Worm (Caenorhabditis elegans) whole organism, L3 larva: ENCODE measurements around the gene Y105C5A.1274.

ENCODE experiments used
- ZK546.5 ChIP-seq: sonication (generic microtip); optimal IDR thresholded peaks from 2 replicates; lab custom pipeline; 2017; ENCODE audit warnings: missing biosample characterization, missing genetic modification characterization
- ama-1 ChIP-seq: fragments of 150-350 bp; optimal IDR thresholded peaks from 2 replicates; lab custom pipeline; 2018
- daf-12 ChIP-seq: fragments of 150-350 bp; optimal IDR thresholded peaks from 2 replicates; lab custom pipeline; 2014; ENCODE audit warnings: missing biosample characterization, missing genetic modification reagents, missing genetic modification characterization
- egl-27 ChIP-seq: sonication (generic microtip); optimal IDR thresholded peaks from 4 replicates; lab custom pipeline; 2017; ENCODE audit warnings: missing biosample characterization, missing genetic modification reagents, missing genetic modification characterization
- fos-1 ChIP-seq: fragments of 150-350 bp; optimal IDR thresholded peaks from 2 replicates; lab custom pipeline; 2014; ENCODE audit warnings: missing biosample characterization, missing genetic modification characterization
- lsy-12 ChIP-seq: sonication (generic microtip); optimal IDR thresholded peaks from 2 replicates; lab custom pipeline; 2016; ENCODE audit warnings: mild to moderate bottlenecking, missing genetic modification characterization, missing compliant biosample characterization
- nhr-28 ChIP-seq: fragments of 150-350 bp; optimal IDR thresholded peaks from 2 replicates; lab custom pipeline; 2014; ENCODE audit warnings: missing biosample characterization, missing genetic modification characterization
- skn-1 ChIP-seq: fragments of 150-350 bp; optimal IDR thresholded peaks from 2 replicates; lab custom pipeline; 2014; ENCODE audit warnings: missing biosample characterization, missing genetic modification characterization
- snpc-4 ChIP-seq: fragments of 150-350 bp; optimal IDR thresholded peaks from 2 replicates; lab custom pipeline; 2014; ENCODE audit warnings: missing biosample characterization, missing genetic modification characterization
- tbx-2 ChIP-seq: sonication (generic microtip); optimal IDR thresholded peaks from 2 replicates; lab custom pipeline; 2016; ENCODE audit warnings: mild to moderate bottlenecking, missing genetic modification characterization, missing compliant biosample characterization
- unc-62 ChIP-seq: fragments of 150-350 bp; sonication (generic microtip); optimal IDR thresholded peaks from 4 replicates; lab custom pipeline; 2014; ENCODE audit warnings: missing biosample characterization, missing genetic modification reagents, missing genetic modification characterization
- zag-1 ChIP-seq: fragments of 150-350 bp; optimal IDR thresholded peaks from 2 replicates; lab custom pipeline; 2014; ENCODE audit warnings: missing biosample characterization, missing genetic modification characterization

- no peak for TF ChIP-seq unc-62 (GFP tag; lab: Kevin White, UChicago)
- TF ChIP-seq snpc-4 = no peak
- TF ChIP-seq lsy-12 (tag; lab: Kevin White, UChicago) = no peak
- no peak for TF ChIP-seq nhr-28 (tag; lab: Kevin White, UChicago)
- TF ChIP-seq zag-1 (tag; lab: Kevin White, UChicago) = no peak
- TF ChIP-seq ama-1 (lab: Kevin White, UChicago) = no peak
- TF ChIP-seq skn-1 (tag; lab: Kevin White, UChicago) = no peak
- no peak for TF ChIP-seq egl-27 (tag; lab: Kevin White, UChicago)
- TF ChIP-seq fos-1 (tag; lab: Kevin White, UChicago) = no peak
- no peak for TF ChIP-seq ZK546.5 (tag; lab: Kevin White, UChicago)
- TF ChIP-seq daf-12 = no peak
- no peak for TF ChIP-seq tbx-2 (tag; lab: Kevin White, UChicago)
Measured at ce11 chrIV:15593078-15593477, 41.5 kb upstream of the Y105C5A.1274 start.
